Worm (Caenorhabditis elegans) whole organism, L3 larva: ENCODE data around the gene patr-1.

Source experiments
- ZK546.5 ChIP-seq: sonication (generic microtip); optimal IDR thresholded peaks from 2 replicates; lab custom pipeline; 2017; ENCODE audit warnings: missing biosample characterization, missing genetic modification characterization
- ama-1 ChIP-seq: fragments of 150-350 bp; optimal IDR thresholded peaks from 2 replicates; lab custom pipeline; 2018
- ceh-82 ChIP-seq: fragments of 150-350 bp; optimal IDR thresholded peaks from 2 replicates; lab custom pipeline; 2014; ENCODE audit warnings: missing biosample characterization, missing genetic modification characterization
- egl-27 ChIP-seq: sonication (generic microtip); optimal IDR thresholded peaks from 4 replicates; lab custom pipeline; 2017; ENCODE audit warnings: missing biosample characterization, missing genetic modification reagents, missing genetic modification characterization
- elt-2 ChIP-seq: sonication (generic microtip); optimal IDR thresholded peaks from 2 replicates; lab custom pipeline; 2016; ENCODE audit warnings: missing genetic modification reagents, mild to moderate bottlenecking, missing genetic modification characterization, missing compliant biosample characterization
- fos-1 ChIP-seq: fragments of 150-350 bp; optimal IDR thresholded peaks from 2 replicates; lab custom pipeline; 2014; ENCODE audit warnings: missing biosample characterization, missing genetic modification characterization
- jun-1 ChIP-seq: fragments of 150-350 bp; optimal IDR thresholded peaks from 2 replicates; lab custom pipeline; 2014; ENCODE audit warnings: missing biosample characterization, missing genetic modification reagents, missing genetic modification characterization
- lin-15B ChIP-seq: fragments of 150-350 bp; optimal IDR thresholded peaks from 2 replicates; lab custom pipeline; 2014; ENCODE audit warnings: missing biosample characterization, missing genetic modification characterization
- lin-39 ChIP-seq: fragments of 150-350 bp; optimal IDR thresholded peaks from 2 replicates; lab custom pipeline; 2018; ENCODE audit warnings: missing biosample characterization, missing genetic modification reagents, missing genetic modification characterization
- nhr-28 ChIP-seq: fragments of 150-350 bp; optimal IDR thresholded peaks from 2 replicates; lab custom pipeline; 2014; ENCODE audit warnings: missing biosample characterization, missing genetic modification characterization
- nhr-76 ChIP-seq: fragments of 150-350 bp; sonication (generic microtip); optimal IDR thresholded peaks from 5 replicates; lab custom pipeline; 2014; ENCODE audit warnings: missing biosample characterization, missing genetic modification characterization
- sea-2 ChIP-seq: fragments of 150-350 bp; sonication (generic microtip); optimal IDR thresholded peaks from 4 replicates; lab custom pipeline; 2014; ENCODE audit warnings: missing biosample characterization, missing genetic modification reagents, missing genetic modification characterization
- unc-39 ChIP-seq: sonication (generic microtip); optimal IDR thresholded peaks from 4 replicates; lab custom pipeline; 2017; ENCODE audit warnings: missing biosample characterization, missing genetic modification characterization

DNA sequence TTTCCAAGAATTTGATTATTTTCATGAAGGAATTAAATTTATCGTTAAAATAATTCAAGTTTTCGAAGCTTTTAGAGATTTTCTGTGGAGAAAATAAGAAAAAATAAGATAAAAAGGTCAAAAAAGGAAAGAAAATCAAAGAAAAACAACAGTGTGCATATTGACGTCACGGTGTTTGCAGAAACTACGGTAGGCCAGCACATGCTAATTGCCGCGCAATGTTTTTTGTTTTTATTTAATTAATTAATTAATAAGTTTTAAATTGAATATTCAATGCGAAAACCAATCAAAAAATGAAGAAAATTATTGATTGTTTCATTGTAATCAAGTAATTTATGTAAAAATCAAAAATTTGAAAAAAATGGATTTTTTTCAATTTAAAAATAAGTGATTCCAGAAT lies 29.9 kb downstream of the patr-1 start:
- TF ChIP-seq nhr-76 (no peak), lin-39 (tag; lab: Kevin White, UChicago) (no peak), ama-1 (lab: Kevin White, UChicago) (no peak), egl-27 (tag; lab: Kevin White, UChicago) (no peak), elt-2 (no peak), sea-2 (GFP tag; lab: Kevin White, UChicago) (no peak), unc-39 (tag; lab: Kevin White, UChicago) (no peak), ZK546.5 (tag; lab: Kevin White, UChicago) (no peak), fos-1 (no peak), ceh-82 (tag; lab: Kevin White, UChicago) (no peak), lin-15B (no peak), nhr-28 (tag; lab: Kevin White, UChicago) (no peak), jun-1 (tag; lab: Kevin White, UChicago) (no peak)
